Worm (Caenorhabditis elegans) whole organism, young adult: ENCODE results near the gene sod-3.

Experiments used
- B0261.1 ChIP-seq: sonication (generic microtip); optimal IDR thresholded peaks from 2 replicates; lab custom pipeline; 2016; ENCODE audit warnings: mild to moderate bottlenecking, missing genetic modification characterization, moderate library complexity, missing compliant biosample characterization
- F37B4.10 ChIP-seq: fragments of 200-800 bp; sonication (Bioruptor generic); IDR thresholded peaks from 2 replicates; pipeline ENCODE4 v1.3.6; 2022; ENCODE audit warnings: missing genetic modification characterization, missing compliant biosample characterization
- F39B2.1 ChIP-seq: fragments of 200-800 bp; sonication (Bioruptor generic); IDR thresholded peaks from 2 replicates; pipeline ENCODE4 v1.3.6; 2022; ENCODE audit warnings: missing genetic modification reagents, missing genetic modification characterization, missing compliant biosample characterization
- F49E8.2 ChIP-seq: sonication (generic microtip); optimal IDR thresholded peaks from 3 replicates; lab custom pipeline; 2017; ENCODE audit warnings: missing genetic modification characterization, mild to moderate bottlenecking, missing compliant biosample characterization, antibody characterized with exemption, moderate library complexity; ENCODE audit not compliant: insufficient read depth
- F57A8.1 ChIP-seq: fragments of 200-800 bp; sonication (Bioruptor generic); optimal IDR thresholded peaks from 2 replicates; lab custom pipeline; 2018; ENCODE audit warnings: mild to moderate bottlenecking, missing genetic modification characterization, moderate library complexity, missing compliant biosample characterization
- K11D2.4 ChIP-seq: fragments of 200-800 bp; sonication (Bioruptor generic); IDR thresholded peaks from 2 replicates; pipeline ENCODE4 v1.3.6; 2022; ENCODE audit warnings: missing genetic modification reagents, missing genetic modification characterization, missing compliant biosample characterization
- Y53F4B.3 ChIP-seq: fragments of 200-800 bp; sonication (Bioruptor generic); IDR thresholded peaks from 2 replicates; pipeline ENCODE4 v1.3.6; 2022; ENCODE audit warnings: missing genetic modification reagents, missing genetic modification characterization, missing compliant biosample characterization
- atf-7 ChIP-seq: sonication (generic microtip); optimal IDR thresholded peaks from 2 replicates; lab custom pipeline; 2017; ENCODE audit warnings: mild to moderate bottlenecking, missing genetic modification characterization, missing compliant biosample characterization
- attf-5 ChIP-seq: fragments of 200-800 bp; sonication (Bioruptor generic); optimal IDR thresholded peaks from 2 replicates; lab custom pipeline; 2018; ENCODE audit warnings: mild to moderate bottlenecking, missing genetic modification characterization, missing compliant biosample characterization
- cebp-1 ChIP-seq, 2 experiments: fragments of 200-800 bp in 1 of 2; sonication (Bioruptor generic) in 1 of 2; sonication (generic microtip) in 1 of 2; IDR thresholded peaks in 1 of 2; optimal IDR thresholded peaks in 1 of 2; 2 replicates each; pipeline versions ENCODE4 v1.3.6 to Lab custom; 2017 to 2022; ENCODE audit warnings: missing compliant biosample characterization in 2 of 2, missing genetic modification characterization in 2 of 2, mild to moderate bottlenecking in 1 of 2, missing genetic modification reagents in 1 of 2, moderate library complexity in 1 of 2
- ceh-40 ChIP-seq: fragments of 200-800 bp; sonication (Bioruptor generic); IDR thresholded peaks from 2 replicates; pipeline ENCODE4 v1.3.6; 2022; ENCODE audit warnings: missing genetic modification characterization, missing compliant biosample characterization
- ceh-58 ChIP-seq: fragments of 200-800 bp; sonication (Bioruptor generic); IDR thresholded peaks from 2 replicates; pipeline ENCODE4 v1.3.6; 2022; ENCODE audit warnings: missing genetic modification characterization, missing compliant biosample characterization
- ceh-91 ChIP-seq: fragments of 200-800 bp; sonication (Bioruptor generic); IDR thresholded peaks from 2 replicates; pipeline ENCODE4 v1.3.6; 2022; ENCODE audit warnings: missing genetic modification reagents, missing genetic modification characterization, missing compliant biosample characterization
- die-1 ChIP-seq: sonication (generic microtip); optimal IDR thresholded peaks from 2 replicates; lab custom pipeline; 2016; ENCODE audit warnings: missing genotype, mild to moderate bottlenecking, missing genetic modification characterization, missing compliant biosample characterization
- dox-1 ChIP-seq: fragments of 200-800 bp; sonication (Bioruptor generic); IDR thresholded peaks from 2 replicates; pipeline ENCODE4 v1.3.6; 2022; ENCODE audit warnings: missing genetic modification reagents, missing genetic modification characterization, missing compliant biosample characterization
- ets-4 ChIP-seq: fragments of 200-800 bp; sonication (Bioruptor generic); optimal IDR thresholded peaks from 2 replicates; lab custom pipeline; 2018; ENCODE audit warnings: mild to moderate bottlenecking, missing genetic modification characterization, missing compliant biosample characterization
- fkh-3 ChIP-seq: sonication (generic microtip); optimal IDR thresholded peaks from 2 replicates; lab custom pipeline; 2016; ENCODE audit warnings: mild to moderate bottlenecking, missing genetic modification characterization, missing compliant biosample characterization
- hlh-12 ChIP-seq: sonication (generic microtip); optimal IDR thresholded peaks from 2 replicates; lab custom pipeline; 2016; ENCODE audit warnings: missing genetic modification characterization, missing compliant biosample characterization
- hmg-1.2 ChIP-seq: fragments of 200-800 bp; sonication (Bioruptor generic); IDR thresholded peaks from 2 replicates; pipeline ENCODE4 v1.3.6; 2022; ENCODE audit warnings: missing genetic modification reagents, missing genetic modification characterization, missing compliant biosample characterization
- hmg-20 ChIP-seq: fragments of 200-800 bp; sonication (Bioruptor generic); IDR thresholded peaks from 2 replicates; pipeline ENCODE4 v1.3.6; 2022; ENCODE audit warnings: missing genetic modification reagents, missing genetic modification characterization, missing compliant biosample characterization
- let-607 ChIP-seq, 2 experiments: fragments of 200-800 bp in 1 of 2; sonication (Bioruptor generic) in 1 of 2; sonication (generic microtip) in 1 of 2; optimal IDR thresholded peaks; 2 replicates each; lab custom pipeline; 2016 to 2018; ENCODE audit warnings: mild to moderate bottlenecking in 2 of 2, missing compliant biosample characterization in 2 of 2, missing genetic modification characterization in 2 of 2, moderate library complexity in 2 of 2, missing genotype in 1 of 2
- lin-35 ChIP-seq, 3 experiments: fragments of 150-350 bp in 2 of 3; sonication (generic microtip) in 1 of 3; optimal IDR thresholded peaks; 2 replicates each; lab custom pipeline; 2014 to 2018; ENCODE audit warnings: missing biosample characterization in 3 of 3, missing genetic modification characterization in 3 of 3, missing genetic modification reagents in 3 of 3
- lin-40 ChIP-seq: sonication (generic microtip); optimal IDR thresholded peaks from 2 replicates; lab custom pipeline; 2016; ENCODE audit warnings: missing genetic modification characterization, mild to moderate bottlenecking, missing compliant biosample characterization, missing genotype, missing genetic modification reagents
- lin-54 ChIP-seq: fragments of 200-800 bp; sonication (Bioruptor generic); optimal IDR thresholded peaks from 2 replicates; lab custom pipeline; 2018; ENCODE audit warnings: mild to moderate bottlenecking, missing genetic modification characterization, missing compliant biosample characterization
- lir-1 ChIP-seq: fragments of 200-800 bp; sonication (Bioruptor generic); conservative IDR thresholded peaks from 2 replicates; pipeline ENCODE4 v1.3.6; 2022; ENCODE audit warnings: missing genetic modification reagents, missing genetic modification characterization, missing compliant biosample characterization
- madf-10 ChIP-seq: sonication (generic microtip); optimal IDR thresholded peaks from 2 replicates; lab custom pipeline; 2016; ENCODE audit warnings: mild to moderate bottlenecking, missing genetic modification characterization, missing compliant biosample characterization
- madf-6 ChIP-seq: fragments of 200-800 bp; sonication (Bioruptor generic); IDR thresholded peaks from 2 replicates; pipeline ENCODE4 v1.3.6; 2022; ENCODE audit warnings: missing genetic modification reagents, missing genetic modification characterization, missing compliant biosample characterization
- mcd-1 ChIP-seq: fragments of 200-800 bp; sonication (Bioruptor generic); IDR thresholded peaks from 2 replicates; pipeline ENCODE4 v1.3.6; 2022; ENCODE audit warnings: missing genetic modification reagents, missing genetic modification characterization, missing compliant biosample characterization
- mes-4 ChIP-seq: sonication (generic microtip); optimal IDR thresholded peaks from 2 replicates; lab custom pipeline; 2016; ENCODE audit warnings: missing genotype, missing genetic modification characterization, missing compliant biosample characterization
- nhr-120 ChIP-seq: fragments of 200-800 bp; sonication (Bioruptor generic); IDR thresholded peaks from 2 replicates; pipeline ENCODE4 v1.3.6; 2022; ENCODE audit warnings: missing genetic modification characterization, missing compliant biosample characterization
- nhr-80 ChIP-seq: sonication (generic microtip); optimal IDR thresholded peaks from 2 replicates; lab custom pipeline; 2016; ENCODE audit warnings: missing genetic modification characterization, missing compliant biosample characterization
- rpc-1 ChIP-seq, 2 experiments: fragments of 150-350 bp in 1 of 2; sonication (generic microtip) in 1 of 2; optimal IDR thresholded peaks; 2 replicates each; lab custom pipeline; 2014 to 2018; ENCODE audit warnings: missing biosample characterization in 1 of 2, missing genetic modification characterization in 1 of 2, missing genetic modification reagents in 1 of 2, missing genotype in 1 of 2
- sdz-38 ChIP-seq: sonication (generic microtip); optimal IDR thresholded peaks from 2 replicates; lab custom pipeline; 2016; ENCODE audit warnings: missing genotype, missing genetic modification characterization, missing compliant biosample characterization
- snpc-1.3 ChIP-seq: sonication (generic microtip); optimal IDR thresholded peaks from 2 replicates; lab custom pipeline; 2017; ENCODE audit warnings: missing genetic modification characterization, mild to moderate bottlenecking, missing compliant biosample characterization, antibody characterized with exemption, moderate library complexity, missing genotype, missing genetic modification reagents; ENCODE audit not compliant: insufficient read depth
- snpc-4 ChIP-seq, 5 experiments: fragments of 150-350 bp in 1 of 5; sonication (generic microtip) in 4 of 5; optimal IDR thresholded peaks; 2 replicates each; lab custom pipeline; 2014 to 2018; ENCODE audit warnings: missing genetic modification characterization in 5 of 5, missing biosample characterization in 3 of 5, antibody characterized with exemption in 2 of 5, mild to moderate bottlenecking in 2 of 5, missing compliant biosample characterization in 2 of 5, missing genotype in 2 of 5, moderate library complexity in 2 of 5, missing genetic modification reagents in 1 of 5
- somi-1 ChIP-seq: fragments of 200-800 bp; sonication (Bioruptor generic); optimal IDR thresholded peaks from 2 replicates; lab custom pipeline; 2018; ENCODE audit warnings: mild to moderate bottlenecking, missing genetic modification characterization, missing compliant biosample characterization
- tlf-1 ChIP-seq: fragments of 200-800 bp; sonication (Bioruptor generic); optimal IDR thresholded peaks from 2 replicates; lab custom pipeline; 2018; ENCODE audit warnings: mild to moderate bottlenecking, missing genetic modification characterization, missing compliant biosample characterization
- unc-130 ChIP-seq: sonication (generic microtip); optimal IDR thresholded peaks from 2 replicates; lab custom pipeline; 2016; ENCODE audit warnings: missing genetic modification reagents, missing genetic modification characterization, missing compliant biosample characterization
- zfh-2 ChIP-seq: fragments of 200-800 bp; sonication (Bioruptor generic); conservative IDR thresholded peaks from 2 replicates; pipeline ENCODE4 v1.3.6; 2022; ENCODE audit warnings: missing genetic modification reagents, missing genetic modification characterization, missing compliant biosample characterization
- ztf-22 ChIP-seq: fragments of 200-800 bp; sonication (Bioruptor generic); optimal IDR thresholded peaks from 2 replicates; lab custom pipeline; 2018; ENCODE audit warnings: mild to moderate bottlenecking, missing genetic modification characterization, moderate library complexity, missing compliant biosample characterization
- ztf-25 ChIP-seq: fragments of 200-800 bp; sonication (Bioruptor generic); IDR thresholded peaks from 2 replicates; pipeline ENCODE4 v1.3.6; 2022; ENCODE audit warnings: missing genetic modification reagents, missing genetic modification characterization, missing compliant biosample characterization
- ztf-26 ChIP-seq: sonication (generic microtip); optimal IDR thresholded peaks from 2 replicates; lab custom pipeline; 2017; ENCODE audit warnings: missing genetic modification characterization, missing compliant biosample characterization
- ztf-6 ChIP-seq: fragments of 200-800 bp; sonication (Bioruptor generic); IDR thresholded peaks from 2 replicates; pipeline ENCODE4 v1.3.6; 2022; ENCODE audit warnings: missing genetic modification reagents, missing genetic modification characterization, missing compliant biosample characterization

The sod-3 gene

ce11 chrX:17058340-17058739, 34.2 kb upstream of the sod-3 start (continued):
- TF ChIP-seq attf-5 (no peak), fkh-3 (no peak)

ce11 chrX:17059760-17060159, 32.8 kb upstream of the sod-3 start:
- TF ChIP-seq F49E8.2 = no peak
- no peak for TF ChIP-seq F57A8.1 (GFP tag; lab: Kevin White, UChicago)
- no peak for TF ChIP-seq lin-35 (GFP tag; optimal IDR thresholded peaks at IDR 0.05; lab: Kevin White, UChicago)
- TF ChIP-seq lir-1 = no peak
- TF ChIP-seq ztf-6 (GFP tag; lab: Robert Waterston, UW) = no peak
- no peak for TF ChIP-seq snpc-1.3
- no peak for TF ChIP-seq madf-6 (GFP tag; lab: Robert Waterston, UW)

ce11 chrX:17062165-17062564, 30.4 kb upstream of the sod-3 start:
- no peak for TF ChIP-seq F39B2.1 (GFP tag; lab: Robert Waterston, UW)
- no peak for TF ChIP-seq let-607 (tag; optimal IDR thresholded peaks at IDR 0.05; lab: Kevin White, UChicago)
- no peak for TF ChIP-seq hmg-1.2 (GFP tag; lab: Robert Waterston, UW)
- TF ChIP-seq snpc-4 (GFP tag; optimal IDR thresholded peaks at IDR 0.05; lab: Kevin White, UChicago) = no peak
- TF ChIP-seq snpc-4 (tag; optimal IDR thresholded peaks at IDR 0.05; lab: Kevin White, UChicago) = no peak
- TF ChIP-seq nhr-80 (tag; lab: Kevin White, UChicago) = no peak
- no peak for TF ChIP-seq rpc-1 (optimal IDR thresholded peaks at IDR 0.05; lab: Kevin White, UChicago)
- no peak for TF ChIP-seq rpc-1 (tag; optimal IDR thresholded peaks at IDR 0.05; lab: Kevin White, UChicago)
- no peak for TF ChIP-seq ceh-58 (GFP tag; lab: Robert Waterston, UW)
- no peak for TF ChIP-seq lin-54
- TF ChIP-seq somi-1 (GFP tag; lab: Kevin White, UChicago) = peak; percentile 7
- TF ChIP-seq cebp-1 (GFP tag; IDR thresholded peaks at IDR 0.05; lab: Robert Waterston, UW) = no peak
- peak; percentile 18 for TF ChIP-seq cebp-1 (tag; optimal IDR thresholded peaks at IDR 0.05; lab: Kevin White, UChicago)
- TF ChIP-seq B0261.1 = no peak
- no peak for TF ChIP-seq ceh-91 (GFP tag; lab: Robert Waterston, UW)
- TF ChIP-seq ztf-26 = peak; percentile 32
- TF ChIP-seq K11D2.4 (GFP tag; lab: Robert Waterston, UW) = 0 out of 2 replicates have a peak, but pooled peaks have one; percentile 37
- no peak for TF ChIP-seq nhr-120 (GFP tag; lab: Robert Waterston, UW)
- no peak for TF ChIP-seq mes-4
- no peak for TF ChIP-seq mcd-1 (GFP tag; lab: Robert Waterston, UW)
- no peak for TF ChIP-seq zfh-2 (GFP tag; lab: Robert Waterston, UW)
- TF ChIP-seq ztf-25 (GFP tag; lab: Robert Waterston, UW) = no peak
- no peak for TF ChIP-seq madf-6 (GFP tag; lab: Robert Waterston, UW)
- TF ChIP-seq unc-130 (GFP tag; lab: Kevin White, UChicago) = no peak

- TF ChIP-seq tlf-1 (GFP tag; lab: Kevin White, UChicago) (peak; percentile 67), sdz-38 (tag; lab: Kevin White, UChicago) (no peak), ztf-22 (GFP tag; lab: Kevin White, UChicago) (peak; percentile 54), somi-1 (GFP tag; lab: Kevin White, UChicago) (peak; percentile 89), die-1 (tag; lab: Kevin White, UChicago) (peak; percentile 16), atf-7 (tag; lab: Kevin White, UChicago) (peak; percentile 74), hmg-20 (GFP tag; lab: Robert Waterston, UW) (no peak), ztf-26 (peak; percentile 92), dox-1 (GFP tag; lab: Robert Waterston, UW) (peak; percentile 64), hlh-12 (tag; lab: Kevin White, UChicago) (no peak), nhr-120 (GFP tag; lab: Robert Waterston, UW) (no peak), Y53F4B.3 (GFP tag; lab: Robert Waterston, UW) (no peak), ets-4 (no peak), F37B4.10 (GFP tag; lab: Robert Waterston, UW) (no peak), cebp-1 (GFP tag; IDR thresholded peaks at IDR 0.05; lab: Robert Waterston, UW) (no peak), cebp-1 (tag; optimal IDR thresholded peaks at IDR 0.05; lab: Kevin White, UChicago) (peak; percentile 71), madf-10 (tag; lab: Kevin White, UChicago) (peak; percentile 42), lin-40 (tag; lab: Kevin White, UChicago) (peak; percentile 83), ceh-40 (GFP tag; lab: Robert Waterston, UW) (no peak)
Measured at ce11 chrX:17063749-17064252, 28.8 kb upstream of the sod-3 start.
